Worm (Caenorhabditis elegans) whole organism, early embryonic: ENCODE results near the gene lin-45.

Experiments used
- B0310.2 ChIP-seq: sonication (generic microtip); optimal IDR thresholded peaks from 2 replicates; lab custom pipeline; 2016; ENCODE audit warnings: mild to moderate bottlenecking, missing genetic modification characterization, missing compliant biosample characterization
- F13C5.2 ChIP-seq: sonication (generic microtip); optimal IDR thresholded peaks from 2 replicates; lab custom pipeline; 2017; ENCODE audit warnings: mild to moderate bottlenecking, missing genetic modification characterization, inconsistent platforms, missing compliant biosample characterization
- aly-1 ChIP-seq: sonication (generic microtip); optimal IDR thresholded peaks from 2 replicates; lab custom pipeline; 2016; ENCODE audit warnings: missing genetic modification characterization, missing compliant biosample characterization
- ama-1 ChIP-seq: fragments of 150-350 bp; optimal IDR thresholded peaks from 2 replicates; lab custom pipeline; 2014
- ceh-13 ChIP-seq: fragments of 200-800 bp; sonication (Bioruptor generic); optimal IDR thresholded peaks from 2 replicates; lab custom pipeline; 2018; ENCODE audit warnings: mild to moderate bottlenecking, missing genetic modification characterization, missing compliant biosample characterization
- ceh-36 ChIP-seq: sonication (generic microtip); optimal IDR thresholded peaks from 2 replicates; lab custom pipeline; 2016; ENCODE audit warnings: missing genetic modification characterization, inconsistent platforms, missing compliant biosample characterization
- ets-7 ChIP-seq: sonication (generic microtip); optimal IDR thresholded peaks from 2 replicates; lab custom pipeline; 2016; ENCODE audit warnings: missing genotype, missing genetic modification characterization, missing compliant biosample characterization
- flt-1 ChIP-seq: fragments of 200-800 bp; sonication (Bioruptor generic); IDR thresholded peaks from 2 replicates; pipeline ENCODE4 v1.3.6; 2022; ENCODE audit warnings: missing genetic modification characterization, missing compliant biosample characterization
- hmbx-1 ChIP-seq: sonication (generic microtip); optimal IDR thresholded peaks from 2 replicates; lab custom pipeline; 2016; ENCODE audit warnings: mild to moderate bottlenecking, missing genetic modification characterization, missing compliant biosample characterization
- hmg-4 ChIP-seq: fragments of 200-800 bp; sonication (Bioruptor generic); optimal IDR thresholded peaks from 2 replicates; lab custom pipeline; 2018; ENCODE audit warnings: mild to moderate bottlenecking, missing genetic modification characterization, missing compliant biosample characterization
- hnd-1 ChIP-seq: sonication (generic microtip); optimal IDR thresholded peaks from 2 replicates; lab custom pipeline; 2016; ENCODE audit warnings: missing genetic modification characterization, missing compliant biosample characterization
- pes-1 ChIP-seq: fragments of 200-800 bp; sonication (Bioruptor generic); IDR thresholded peaks from 2 replicates; pipeline ENCODE4 v1.3.6; 2022; ENCODE audit warnings: missing genetic modification reagents, missing genetic modification characterization, missing compliant biosample characterization
- scrt-1 ChIP-seq: fragments of 200-800 bp; sonication (Bioruptor generic); IDR thresholded peaks from 2 replicates; pipeline ENCODE4 v1.3.6; 2022; ENCODE audit warnings: missing genetic modification characterization, missing compliant biosample characterization
- sea-1 ChIP-seq: fragments of 200-800 bp; sonication (Bioruptor generic); conservative IDR thresholded peaks from 2 replicates; pipeline ENCODE4 v1.3.6; 2022; ENCODE audit warnings: missing genetic modification characterization, missing compliant biosample characterization
- tbx-11 ChIP-seq: fragments of 200-800 bp; sonication (Bioruptor generic); IDR thresholded peaks from 2 replicates; pipeline ENCODE4 v1.3.6; 2022; ENCODE audit warnings: missing genetic modification characterization, missing compliant biosample characterization
- tbx-37 ChIP-seq: fragments of 200-800 bp; sonication (Bioruptor generic); conservative IDR thresholded peaks from 2 replicates; pipeline ENCODE4 v1.3.6; 2022; ENCODE audit warnings: missing genetic modification reagents, missing genetic modification characterization, missing compliant biosample characterization
- tra-4 ChIP-seq: sonication (generic microtip); optimal IDR thresholded peaks from 2 replicates; lab custom pipeline; 2017; ENCODE audit warnings: missing genetic modification characterization, missing compliant biosample characterization

The lin-45 gene

ce11 chrIV:6785151-6785550, 36.8 kb upstream of the lin-45 start, which contains the start of gene dyci-1:
TSS of gene dyci-1 (minus strand) at chrIV:6785272.
- TF ChIP-seq sea-1 (no peak), ets-7 (tag; lab: Kevin White, UChicago) (no peak), tbx-37 (GFP tag; lab: Robert Waterston, UW) (no peak), aly-1 (tag; lab: Kevin White, UChicago) (no peak), ceh-13 (GFP tag; lab: Kevin White, UChicago) (no peak)

- TF ChIP-seq hmbx-1 (no peak), F13C5.2 (tag; lab: Kevin White, UChicago) (no peak), tra-4 (tag; lab: Kevin White, UChicago) (no peak), ceh-36 (tag; lab: Kevin White, UChicago) (no peak), ets-7 (tag; lab: Kevin White, UChicago) (no peak), ceh-13 (GFP tag; lab: Kevin White, UChicago) (no peak), tbx-11 (GFP tag; lab: Robert Waterston, UW) (no peak), scrt-1 (GFP tag; lab: Robert Waterston, UW) (no peak), tbx-37 (GFP tag; lab: Robert Waterston, UW) (no peak), hmg-4 (GFP tag; lab: Kevin White, UChicago) (no peak), hnd-1 (tag; lab: Kevin White, UChicago) (no peak), flt-1 (no peak), sea-1 (no peak), aly-1 (tag; lab: Kevin White, UChicago) (no peak), B0310.2 (tag; lab: Kevin White, UChicago) (no peak), pes-1 (no peak), ama-1 (lab: Kevin White, UChicago) (no peak)
These were observed 28.8 kb upstream of the lin-45 start for ce11 chrIV:6777156-6777555.

DNA sequence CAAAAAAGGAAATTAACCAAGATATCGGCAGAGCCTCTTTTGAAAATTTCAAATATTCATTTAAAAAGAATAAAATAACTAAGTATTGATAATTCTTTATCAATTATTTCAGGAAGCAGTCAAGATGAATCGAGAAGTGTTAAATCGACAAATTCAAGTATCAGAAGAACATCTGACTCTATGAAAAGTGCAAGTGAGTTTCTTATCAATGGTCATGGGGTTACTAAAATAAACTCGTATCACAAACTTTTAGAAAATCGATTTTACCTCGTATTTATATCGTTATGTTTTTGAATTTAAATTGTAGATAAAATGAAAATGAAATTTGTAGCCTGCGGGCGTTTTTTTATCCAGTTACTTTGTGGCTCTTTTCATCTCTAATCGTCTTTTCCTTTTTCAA, 23.2 kb upstream of the lin-45 start:
- TF ChIP-seq tra-4 (tag; lab: Kevin White, UChicago) (no peak), pes-1 (no peak), F13C5.2 (tag; lab: Kevin White, UChicago) (no peak), ama-1 (lab: Kevin White, UChicago) (no peak), hmbx-1 (no peak), ceh-36 (tag; lab: Kevin White, UChicago) (no peak), B0310.2 (tag; lab: Kevin White, UChicago) (no peak), tbx-11 (GFP tag; lab: Robert Waterston, UW) (no peak), sea-1 (no peak)

- TF ChIP-seq hnd-1 (tag; lab: Kevin White, UChicago) (no peak), tra-4 (tag; lab: Kevin White, UChicago) (no peak), pes-1 (no peak), flt-1 (no peak), hmbx-1 (no peak), ets-7 (tag; lab: Kevin White, UChicago) (no peak), ama-1 (lab: Kevin White, UChicago) (no peak), tbx-37 (GFP tag; lab: Robert Waterston, UW) (no peak), ceh-13 (GFP tag; lab: Kevin White, UChicago) (no peak), hmg-4 (GFP tag; lab: Kevin White, UChicago) (no peak), tbx-11 (GFP tag; lab: Robert Waterston, UW) (no peak), sea-1 (no peak)
These were observed 22.1 kb upstream of the lin-45 start, which contains the start of gene anat-1 for ce11 chrIV:6770407-6770883. TSS of gene anat-1 (plus strand) at chrIV:6770833.

DNA sequence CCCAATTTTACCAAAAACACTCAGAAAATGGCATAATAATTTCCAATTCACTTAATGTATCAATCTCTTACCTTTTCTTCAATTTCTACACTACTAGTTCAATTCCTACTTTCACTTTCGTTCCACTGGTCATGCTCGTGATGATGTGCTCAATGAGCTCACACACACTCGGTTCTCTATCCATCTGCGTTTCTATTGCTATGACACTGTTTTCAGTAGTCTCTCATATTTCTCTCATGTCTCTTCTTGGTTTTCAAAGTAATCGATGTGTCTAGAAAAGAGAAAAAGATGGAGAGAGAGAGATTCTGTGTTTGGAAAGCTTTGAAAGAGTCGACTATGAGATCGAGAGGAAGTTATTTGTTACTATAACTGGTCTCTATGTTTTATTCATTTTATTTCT, 18.9 kb upstream of the lin-45 start:
- TF ChIP-seq tra-4 (tag; lab: Kevin White, UChicago): no peak
- TF ChIP-seq ets-7 (tag; lab: Kevin White, UChicago): no peak
- no peak for TF ChIP-seq ceh-36 (tag; lab: Kevin White, UChicago)
- peak; percentile 1 for TF ChIP-seq F13C5.2 (tag; lab: Kevin White, UChicago)
- TF ChIP-seq pes-1: no peak
- no peak for TF ChIP-seq hnd-1 (tag; lab: Kevin White, UChicago)

DNA sequence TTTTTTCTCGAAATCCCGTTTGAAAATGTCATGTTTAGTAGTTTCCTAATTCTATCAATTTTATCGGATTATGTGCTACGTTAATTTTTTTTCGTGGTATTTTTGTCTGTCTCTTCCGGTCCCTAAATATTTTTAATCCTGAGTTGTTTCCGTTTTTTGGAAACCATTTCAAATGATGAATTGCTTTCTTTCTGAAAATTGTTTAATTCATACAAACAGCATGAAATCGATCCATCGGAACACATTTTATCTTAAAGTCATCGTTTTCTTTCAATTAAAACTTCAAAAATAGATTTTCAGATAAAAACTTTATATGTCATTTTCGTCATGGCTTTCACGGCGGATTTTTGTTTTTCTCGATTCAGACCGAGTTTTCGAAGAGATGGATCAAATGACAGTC, 14.0 kb upstream of the lin-45 start, which contains the start of gene spd-3:
Gene spd-3, plus strand, starts transcription at position 301 of the 400 bp plus-strand sequence.
- TF ChIP-seq aly-1 (tag; lab: Kevin White, UChicago) (no peak), ceh-36 (tag; lab: Kevin White, UChicago) (no peak), tbx-37 (GFP tag; lab: Robert Waterston, UW) (no peak), ceh-13 (GFP tag; lab: Kevin White, UChicago) (no peak), B0310.2 (tag; lab: Kevin White, UChicago) (no peak), tbx-11 (GFP tag; lab: Robert Waterston, UW) (no peak), hnd-1 (tag; lab: Kevin White, UChicago) (no peak), ets-7 (tag; lab: Kevin White, UChicago) (no peak), pes-1 (no peak), F13C5.2 (tag; lab: Kevin White, UChicago) (no peak), sea-1 (no peak), flt-1 (no peak), hmg-4 (GFP tag; lab: Kevin White, UChicago) (no peak), tra-4 (tag; lab: Kevin White, UChicago) (no peak), hmbx-1 (no peak), scrt-1 (GFP tag; lab: Robert Waterston, UW) (no peak), ama-1 (lab: Kevin White, UChicago) (no peak)

- no peak for TF ChIP-seq aly-1 (tag; lab: Kevin White, UChicago)
- TF ChIP-seq flt-1: no peak
- TF ChIP-seq ceh-36 (tag; lab: Kevin White, UChicago): no peak
- no peak for TF ChIP-seq scrt-1 (GFP tag; lab: Robert Waterston, UW)
- no peak for TF ChIP-seq tbx-37 (GFP tag; lab: Robert Waterston, UW)
- no peak for TF ChIP-seq hmg-4 (GFP tag; lab: Kevin White, UChicago)
These were observed 9.2 kb upstream of the lin-45 start for ce11 chrIV:6757614-6758013.
